Worm (Caenorhabditis elegans): ENCODE data around the gene gana-1.
A peak's percentile ranks its signal among the peaks of the same experiment; 100 is the strongest.

The gana-1 gene

ce11 chrV:12040823-12041606 lies 46.0 kb upstream of the gana-1 start, which contains the start of the genes kup-1 and F10C2.4 (continued):
- TF ChIP-seq nhr-90 (tag; optimal IDR thresholded peaks at IDR 0.05; ENCODE audit: poor library complexity) (peak; percentile 27), C16A3.4 (tag; optimal IDR thresholded peaks at IDR 0.05) (peak; percentile 63), fos-1 (tag; optimal IDR thresholded peaks at IDR 0.05) (no peak), mef-2 (tag; optimal IDR thresholded peaks at IDR 0.05) (no peak), lsy-2 (tag; optimal IDR thresholded peaks at IDR 0.05) (peak; percentile 63 to 84), fkh-8 (tag; optimal IDR thresholded peaks at IDR 0.05) (peak; percentile 42), unc-98 (GFP tag; IDR thresholded peaks at IDR 0.05) (no peak), C34B4.2 (tag; optimal IDR thresholded peaks at IDR 0.05) (no peak), mep-1 (tag; optimal IDR thresholded peaks at IDR 0.05) (peak; percentile 5), pax-3 (tag; optimal IDR thresholded peaks at IDR 0.05) (peak; percentile 55), efl-3 (GFP tag; optimal IDR thresholded peaks at IDR 0.05) (no peak), hpl-2 (GFP tag; optimal IDR thresholded peaks at IDR 0.05) (no peak), dpl-1 (GFP tag; optimal IDR thresholded peaks at IDR 0.05) (peak; percentile 92 to 96 (median 94)), hlh-4 (tag; optimal IDR thresholded peaks at IDR 0.05) (no peak), zip-4 (GFP tag; optimal IDR thresholded peaks at IDR 0.05) (no peak), unc-30 (tag; optimal IDR thresholded peaks at IDR 0.05) (no peak), ceh-88 (GFP tag; IDR thresholded peaks at IDR 0.05) (no peak), ces-1 (GFP tag; optimal IDR thresholded peaks at IDR 0.05) (no peak), egl-13 (tag; optimal IDR thresholded peaks at IDR 0.05) (no peak), isw-1 (GFP tag; IDR thresholded peaks at IDR 0.05) (peak; percentile 48), lin-14 (GFP tag; optimal IDR thresholded peaks at IDR 0.05) (no peak), blmp-1 (tag; optimal IDR thresholded peaks at IDR 0.05) (peak; percentile 60), pag-3 (tag; optimal IDR thresholded peaks at IDR 0.05; ENCODE audit: borderline replicate concordance, insufficient read depth) (no peak), hlh-17 (GFP tag; optimal IDR thresholded peaks at IDR 0.05; ENCODE audit: borderline replicate concordance) (no peak), lir-3 (tag; optimal IDR thresholded peaks at IDR 0.05; ENCODE audit: poor library complexity) (no peak), ztf-11 (tag; optimal IDR thresholded peaks at IDR 0.05) (no peak), rnt-1 (tag; optimal IDR thresholded peaks at IDR 0.05) (peak; percentile 50), nhr-19 (GFP tag; conservative IDR thresholded peaks at IDR 0.05) (peak; percentile 48), nhr-47 (tag; optimal IDR thresholded peaks at IDR 0.05) (peak; percentile 63), ets-5 (GFP tag; IDR thresholded peaks at IDR 0.05) (no peak), fkh-4 (tag; optimal IDR thresholded peaks at IDR 0.05; ENCODE audit: borderline replicate concordance) (no peak), jun-1 (tag; optimal IDR thresholded peaks at IDR 0.05) (no peak), lin-13 (GFP tag; optimal IDR thresholded peaks at IDR 0.05) (no peak), mab-9 (GFP tag; IDR thresholded peaks at IDR 0.05) (no peak), sox-4 (tag; optimal IDR thresholded peaks at IDR 0.05) (no peak), grh-1 (GFP tag; IDR thresholded peaks at IDR 0.05) (no peak), snu-23 (GFP tag; optimal IDR thresholded peaks at IDR 0.05) (peak; percentile 76), tbx-2 (tag; optimal IDR thresholded peaks at IDR 0.05) (peak; percentile 66)

ce11 chrV:12045132-12045531 lies 41.9 kb upstream of the gana-1 start, which contains the start of gene F10C2.5:
F10C2.5 (plus strand) TSS chrV:12045432.
- TF ChIP-seq aha-1 (tag; optimal IDR thresholded peaks at IDR 0.05) (no peak), nhr-11 (tag; optimal IDR thresholded peaks at IDR 0.05) (no peak), efl-1 (optimal IDR thresholded peaks at IDR 0.05) (no peak), efl-1 (GFP tag; optimal IDR thresholded peaks at IDR 0.05 in 1 of 2) (no peak), nhr-77 (tag; optimal IDR thresholded peaks at IDR 0.05) (no peak), C04F5.9 (tag; optimal IDR thresholded peaks at IDR 0.05) (no peak), F16B12.6 (tag; optimal IDR thresholded peaks at IDR 0.05) (no peak), tbx-2 (tag; optimal IDR thresholded peaks at IDR 0.05) (no peak), mab-9 (GFP tag; IDR thresholded peaks at IDR 0.05) (no peak), zip-4 (GFP tag; optimal IDR thresholded peaks at IDR 0.05) (no peak), tlp-1 (tag; optimal IDR thresholded peaks at IDR 0.05) (no peak), dpl-1 (GFP tag; optimal IDR thresholded peaks at IDR 0.05) (no peak), sup-37 (GFP tag; optimal IDR thresholded peaks at IDR 0.05) (no peak), dsc-1 (tag; optimal IDR thresholded peaks at IDR 0.05) (no peak)
